Worm (Caenorhabditis elegans): ENCODE measurements around the gene F14H12.6.

F14H12.6 gene

ce11 chrX:4364877-4365276, 7.5 kb upstream of the F14H12.6 start, which contains the start of gene F14H12.8:
Gene F14H12.8, minus strand, starts transcription at chrX:4364977.
- TF ChIP-seq lin-32 (GFP tag; optimal IDR thresholded peaks at IDR 0.05) (no peak), ztf-11 (tag; optimal IDR thresholded peaks at IDR 0.05) (no peak), hlh-1 (tag; optimal IDR thresholded peaks at IDR 0.05) (no peak), nhr-76 (tag; optimal IDR thresholded peaks at IDR 0.05) (no peak)

- no peak for TF ChIP-seq pha-4 (tag; optimal IDR thresholded peaks at IDR 0.05)
- no peak for TF ChIP-seq sem-2 (GFP tag; optimal IDR thresholded peaks at IDR 0.05)
- no peak for TF ChIP-seq ceh-83 (GFP tag; optimal IDR thresholded peaks at IDR 0.05)
- TF ChIP-seq ces-1 (GFP tag; optimal IDR thresholded peaks at IDR 0.05): no peak
- no peak for TF ChIP-seq lin-13 (tag; optimal IDR thresholded peaks at IDR 0.05)
- TF ChIP-seq ceh-43 (GFP tag; optimal IDR thresholded peaks at IDR 0.05): no peak
- TF ChIP-seq nhr-237 (tag; optimal IDR thresholded peaks at IDR 0.05): no peak
- TF ChIP-seq nhr-2 (tag; optimal IDR thresholded peaks at IDR 0.05): no peak
- TF ChIP-seq blmp-1 (tag; optimal IDR thresholded peaks at IDR 0.05): no peak
- no peak for TF ChIP-seq flh-1 (GFP tag; optimal IDR thresholded peaks at IDR 0.05)
- no peak for TF ChIP-seq elt-1 (tag; optimal IDR thresholded peaks at IDR 0.05; ENCODE audit: borderline replicate concordance, insufficient read depth)
- TF ChIP-seq nhr-28 (tag; optimal IDR thresholded peaks at IDR 0.05): no peak
These were observed 5.8 kb upstream of the F14H12.6 start, which contains the start of gene F14H12.17 for ce11 chrX:4363200-4363599. Gene F14H12.17, minus strand, starts transcription at chrX:4363300.

DNA sequence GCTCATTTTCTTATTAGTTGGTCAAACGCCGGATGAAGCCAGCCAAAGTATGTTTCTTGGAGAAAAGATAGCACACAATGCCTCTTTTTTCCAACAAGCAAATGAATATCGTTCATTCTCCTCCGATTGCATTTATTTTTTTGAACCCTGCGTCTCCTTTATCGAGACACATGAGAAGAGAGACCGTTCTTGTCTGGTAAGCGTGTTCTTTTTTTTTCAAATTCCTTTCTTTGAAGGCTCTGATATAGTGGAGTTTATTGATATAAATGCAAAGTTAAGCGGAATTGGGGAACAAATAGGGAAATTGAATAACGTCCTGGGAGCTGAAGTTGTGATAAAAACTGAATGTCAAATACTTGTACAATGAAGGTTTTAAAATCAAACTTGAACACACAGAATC, 5.2 kb upstream of the F14H12.6 start, which contains the start of gene F14H12.7:
Gene F14H12.7, minus strand, starts transcription at position 101 of the 400 bp plus-strand sequence.
- TF ChIP-seq nhr-237 (tag; optimal IDR thresholded peaks at IDR 0.05): no peak
- no peak for TF ChIP-seq flh-1 (GFP tag; optimal IDR thresholded peaks at IDR 0.05)
- no peak for TF ChIP-seq ceh-39 (tag; optimal IDR thresholded peaks at IDR 0.05)
- TF ChIP-seq tbx-8 (GFP tag; optimal IDR thresholded peaks at IDR 0.05): no peak
- TF ChIP-seq nhr-76 (tag; optimal IDR thresholded peaks at IDR 0.05): no peak
- no peak for TF ChIP-seq mep-1 (tag; optimal IDR thresholded peaks at IDR 0.05)

- TF ChIP-seq blmp-1 (tag; optimal IDR thresholded peaks at IDR 0.05) (no peak), snpc-4 (tag; optimal IDR thresholded peaks at IDR 0.05) (no peak), ces-1 (GFP tag; optimal IDR thresholded peaks at IDR 0.05) (no peak), ceh-39 (tag; optimal IDR thresholded peaks at IDR 0.05) (no peak), ham-2 (GFP tag; optimal IDR thresholded peaks at IDR 0.05) (no peak), unc-120 (tag; optimal IDR thresholded peaks at IDR 0.05; ENCODE audit: poor library complexity, severe bottlenecking) (no peak)
These were observed 1.7 kb upstream of the F14H12.6 start for ce11 chrX:4359030-4359429.

DNA sequence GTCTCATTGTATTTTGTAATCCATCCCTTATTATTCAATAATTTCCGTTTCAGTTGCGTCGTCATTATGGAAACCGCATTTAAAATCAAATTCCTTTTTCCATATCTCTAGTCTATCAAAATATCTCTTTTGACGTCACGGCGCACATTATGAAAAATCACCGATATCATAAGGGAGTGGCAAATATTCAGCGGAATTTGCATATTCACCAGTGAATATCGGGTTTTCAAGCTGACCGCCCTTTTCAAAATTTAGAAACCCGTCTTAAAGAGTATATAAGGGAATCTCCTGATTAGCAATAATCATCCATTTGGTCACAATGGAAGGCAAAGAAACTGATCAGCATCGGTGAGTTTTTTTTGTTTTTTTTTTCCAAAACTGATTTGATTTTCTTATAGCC, 4.0 kb downstream of the F14H12.6 start, which contains the start of gene col-165:
Gene col-165, plus strand, starts transcription at position 301 of the 400 bp plus-strand sequence.
- no peak for TF ChIP-seq ceh-39 (tag; optimal IDR thresholded peaks at IDR 0.05)
- no peak for TF ChIP-seq mab-5 (tag; optimal IDR thresholded peaks at IDR 0.05)
- TF ChIP-seq elt-3 (tag; optimal IDR thresholded peaks at IDR 0.05): no peak
- TF ChIP-seq nhr-12 (tag; optimal IDR thresholded peaks at IDR 0.05): no peak
- TF ChIP-seq unc-39 (tag; optimal IDR thresholded peaks at IDR 0.05): no peak
- no peak for TF ChIP-seq ces-1 (GFP tag; optimal IDR thresholded peaks at IDR 0.05)
- no peak for TF ChIP-seq drap-1 (GFP tag; optimal IDR thresholded peaks at IDR 0.05)
- no peak for TF ChIP-seq nhr-2 (tag; optimal IDR thresholded peaks at IDR 0.05)
- no peak for TF ChIP-seq blmp-1 (tag; optimal IDR thresholded peaks at IDR 0.05)
- TF ChIP-seq hlh-1 (tag; optimal IDR thresholded peaks at IDR 0.05): no peak
- no peak for TF ChIP-seq ztf-11 (tag; optimal IDR thresholded peaks at IDR 0.05)
- no peak for TF ChIP-seq lin-32 (GFP tag; optimal IDR thresholded peaks at IDR 0.05)
- TF ChIP-seq lsy-2 (tag; optimal IDR thresholded peaks at IDR 0.05): no peak
- no peak for TF ChIP-seq unc-62 (GFP tag; optimal IDR thresholded peaks at IDR 0.05)
- TF ChIP-seq lin-13 (tag; optimal IDR thresholded peaks at IDR 0.05): no peak
- no peak for TF ChIP-seq ceh-43 (GFP tag; optimal IDR thresholded peaks at IDR 0.05)
- no peak for TF ChIP-seq cnd-1 (tag; optimal IDR thresholded peaks at IDR 0.05)
- TF ChIP-seq flh-1 (GFP tag; optimal IDR thresholded peaks at IDR 0.05): no peak

DNA sequence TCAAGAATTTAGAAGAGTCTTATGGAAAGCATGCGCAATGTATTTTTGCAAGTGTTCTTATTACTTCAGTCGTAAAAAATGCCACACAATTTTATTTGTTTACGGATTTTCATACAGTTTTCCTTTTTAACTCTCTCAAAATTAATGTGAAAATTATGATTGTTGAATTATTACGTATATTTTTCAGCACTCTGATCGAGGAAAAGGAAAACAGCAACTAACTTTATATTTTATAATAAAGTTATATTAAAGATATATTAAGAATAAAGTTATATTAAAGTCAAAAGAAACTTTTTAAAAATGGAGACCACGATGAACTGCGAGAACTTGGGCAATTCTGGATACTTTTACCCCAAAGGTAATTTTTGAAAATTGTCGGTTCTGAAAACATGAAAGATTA, 7.2 kb downstream of the F14H12.6 start, which contains the start of gene F14H12.2:
Gene F14H12.2, plus strand, starts transcription at position 301 of the 400 bp plus-strand sequence.
- TF ChIP-seq sem-2 (GFP tag; optimal IDR thresholded peaks at IDR 0.05) (no peak), cnd-1 (tag; optimal IDR thresholded peaks at IDR 0.05) (no peak), lsy-2 (tag; optimal IDR thresholded peaks at IDR 0.05) (no peak), nhr-76 (tag; optimal IDR thresholded peaks at IDR 0.05) (no peak), ceh-83 (GFP tag; optimal IDR thresholded peaks at IDR 0.05) (no peak), hlh-1 (tag; optimal IDR thresholded peaks at IDR 0.05) (no peak), tbx-8 (GFP tag; optimal IDR thresholded peaks at IDR 0.05) (no peak), mab-5 (tag; optimal IDR thresholded peaks at IDR 0.05) (no peak), unc-120 (tag; optimal IDR thresholded peaks at IDR 0.05; ENCODE audit: poor library complexity, severe bottlenecking) (no peak), ztf-11 (tag; optimal IDR thresholded peaks at IDR 0.05) (no peak), nhr-12 (tag; optimal IDR thresholded peaks at IDR 0.05) (no peak), ham-2 (GFP tag; optimal IDR thresholded peaks at IDR 0.05) (no peak), drap-1 (GFP tag; optimal IDR thresholded peaks at IDR 0.05) (no peak)
